Fruit fly (Drosophila melanogaster) whole organism, prepupa: ENCODE results near the gene E23.

Source experiments
- Blimp-1 ChIP-seq: fragments of 200-800 bp; sonication (Bioruptor generic); optimal IDR thresholded peaks from 3 replicates; lab custom pipeline; 2017; ENCODE audit warnings: missing biosample characterization, missing genetic modification characterization, mild to moderate bottlenecking, moderate library complexity, missing genetic modification reagents
- CG10631 ChIP-seq: fragments of 200-800 bp; sonication (Bioruptor generic); optimal IDR thresholded peaks from 2 replicates; lab custom pipeline; 2016; ENCODE audit warnings: missing biosample characterization, missing genetic modification characterization
- CG10669 ChIP-seq: fragments of 200-800 bp; sonication (Bioruptor generic); optimal IDR thresholded peaks from 3 replicates; lab custom pipeline; 2018; ENCODE audit warnings: missing biosample characterization, mild to moderate bottlenecking, missing genetic modification characterization, moderate library complexity
- CG11294 ChIP-seq: fragments of 200-800 bp; sonication (Bioruptor generic); IDR thresholded peaks from 2 replicates; pipeline ENCODE4 v1.3.6; 2022; ENCODE audit warnings: missing biosample characterization, missing genetic modification characterization
- CG11762 ChIP-seq: fragments of 200-800 bp; sonication (Bioruptor generic); optimal IDR thresholded peaks from 3 replicates; lab custom pipeline; 2016; ENCODE audit warnings: missing biosample characterization, missing genetic modification characterization; ENCODE audit not compliant: insufficient read depth
- CG11902 ChIP-seq: fragments of 200-800 bp; sonication (Bioruptor generic); optimal IDR thresholded peaks from 3 replicates; lab custom pipeline; 2016; ENCODE audit warnings: missing biosample characterization, missing genetic modification characterization
- CG16779 ChIP-seq: fragments of 200-800 bp; sonication (Bioruptor generic); optimal IDR thresholded peaks from 3 replicates; lab custom pipeline; 2017; ENCODE audit warnings: missing biosample characterization, mild to moderate bottlenecking, missing genetic modification characterization
- CG3032 ChIP-seq: fragments of 200-800 bp; optimal IDR thresholded peaks from 2 replicates; lab custom pipeline; 2019; ENCODE audit warnings: missing biosample characterization, mild to moderate bottlenecking, missing genetic modification characterization, moderate library complexity
- CG31627 ChIP-seq: fragments of 200-800 bp; sonication (Bioruptor generic); optimal IDR thresholded peaks from 3 replicates; lab custom pipeline; 2016; ENCODE audit warnings: missing biosample characterization, missing genetic modification characterization
- CG32006 ChIP-seq: fragments of 200-800 bp; sonication (Bioruptor generic); optimal IDR thresholded peaks from 3 replicates; lab custom pipeline; 2017; ENCODE audit warnings: missing biosample characterization, mild to moderate bottlenecking, missing genetic modification characterization
- CG3919 ChIP-seq: fragments of 200-800 bp; sonication (Bioruptor generic); optimal IDR thresholded peaks from 3 replicates; lab custom pipeline; 2016; ENCODE audit warnings: missing biosample characterization, missing genetic modification characterization
- CG6163 ChIP-seq: fragments of 200-800 bp; sonication (Bioruptor generic); IDR thresholded peaks from 3 replicates; pipeline ENCODE4 v1.3.6; 2022; ENCODE audit warnings: missing biosample characterization, missing genetic modification characterization
- CG6276 ChIP-seq: fragments of 200-800 bp; sonication (Bioruptor generic); optimal IDR thresholded peaks from 2 replicates; lab custom pipeline; 2017; ENCODE audit warnings: missing biosample characterization, mild to moderate bottlenecking, missing genetic modification characterization
- CG6792 ChIP-seq: fragments of 200-800 bp; sonication (Bioruptor generic); optimal IDR thresholded peaks from 3 replicates; lab custom pipeline; 2016; ENCODE audit warnings: missing biosample characterization, missing genetic modification characterization
- CG7368 ChIP-seq: fragments of 200-800 bp; sonication (Bioruptor generic); optimal IDR thresholded peaks from 3 replicates; lab custom pipeline; 2016; ENCODE audit warnings: missing biosample characterization, missing genetic modification characterization
- CG8119 ChIP-seq: fragments of 200-800 bp; sonication (Bioruptor generic); IDR thresholded peaks from 3 replicates; pipeline ENCODE4 v1.3.6; 2022; ENCODE audit warnings: missing biosample characterization, missing genetic modification characterization
- CG8319 ChIP-seq: fragments of 200-800 bp; sonication (Bioruptor generic); optimal IDR thresholded peaks from 3 replicates; lab custom pipeline; 2016; ENCODE audit warnings: missing biosample characterization, missing genetic modification characterization
- CG9139 ChIP-seq: fragments of 200-800 bp; sonication (Bioruptor generic); optimal IDR thresholded peaks from 3 replicates; lab custom pipeline; 2017; ENCODE audit warnings: missing biosample characterization, mild to moderate bottlenecking, missing genetic modification characterization
- Eip75B ChIP-seq: fragments of 200-800 bp; sonication (Bioruptor generic); optimal IDR thresholded peaks from 3 replicates; lab custom pipeline; 2016; ENCODE audit warnings: missing biosample characterization, missing genetic modification characterization
- Eip78C ChIP-seq: fragments of 200-800 bp; sonication (Bioruptor generic); peaks from one replicate; lab custom pipeline; 2016; ENCODE audit warnings: missing biosample characterization, missing genetic modification characterization
- Eip93F ChIP-seq: fragments of 200-800 bp; sonication (Bioruptor generic); optimal IDR thresholded peaks from 2 replicates; lab custom pipeline; 2016; ENCODE audit warnings: missing biosample characterization, mild to moderate bottlenecking, missing genetic modification characterization
- Ets96B ChIP-seq: fragments of 200-800 bp; optimal IDR thresholded peaks from 2 replicates; lab custom pipeline; 2019; ENCODE audit warnings: missing biosample characterization, mild to moderate bottlenecking, missing genetic modification characterization, moderate library complexity
- Hr38 ChIP-seq: sonication (Bioruptor generic); optimal IDR thresholded peaks from 2 replicates; lab custom pipeline; 2016; ENCODE audit warnings: missing biosample characterization, missing genetic modification characterization
- Hr39 ChIP-seq: fragments of 200-800 bp; sonication (Bioruptor generic); optimal IDR thresholded peaks from 2 replicates; lab custom pipeline; 2016; ENCODE audit warnings: missing biosample characterization, missing genetic modification characterization
- Hr4 ChIP-seq: fragments of 200-800 bp; sonication (Bioruptor generic); optimal IDR thresholded peaks from 3 replicates; lab custom pipeline; 2016; ENCODE audit warnings: missing biosample characterization, missing genetic modification characterization
- OdsH ChIP-seq: fragments of 200-800 bp; sonication (Bioruptor generic); optimal IDR thresholded peaks from 3 replicates; lab custom pipeline; 2016; ENCODE audit warnings: missing biosample characterization, missing genetic modification characterization
- Smox ChIP-seq: fragments of 200-800 bp; sonication (Bioruptor generic); optimal IDR thresholded peaks from 3 replicates; lab custom pipeline; 2016; ENCODE audit warnings: missing biosample characterization, missing genetic modification characterization
- Sox102F ChIP-seq: fragments of 200-800 bp; sonication (Bioruptor generic); optimal IDR thresholded peaks from 2 replicates; lab custom pipeline; 2016; ENCODE audit warnings: missing biosample characterization, mild to moderate bottlenecking, missing genetic modification characterization
- Sox14 ChIP-seq: fragments of 200-800 bp; sonication (Bioruptor generic); optimal IDR thresholded peaks from 3 replicates; lab custom pipeline; 2016; ENCODE audit warnings: missing biosample characterization, missing genetic modification characterization
- Sox15 ChIP-seq: fragments of 200-800 bp; sonication (Bioruptor generic); optimal IDR thresholded peaks from 3 replicates; lab custom pipeline; 2016; ENCODE audit warnings: missing biosample characterization, missing genetic modification characterization
- achi ChIP-seq: fragments of 200-800 bp; sonication (Bioruptor generic); optimal IDR thresholded peaks from 3 replicates; lab custom pipeline; 2016; ENCODE audit warnings: missing biosample characterization, missing genetic modification characterization
- acj6 ChIP-seq: fragments of 200-800 bp; sonication (Bioruptor generic); optimal IDR thresholded peaks from 3 replicates; lab custom pipeline; 2016; ENCODE audit warnings: missing biosample characterization, missing genetic modification characterization
- cyc ChIP-seq: fragments of 200-800 bp; sonication (Bioruptor generic); optimal IDR thresholded peaks from 3 replicates; lab custom pipeline; 2016; ENCODE audit warnings: missing biosample characterization, missing genetic modification characterization
- dac ChIP-seq: fragments of 200-800 bp; sonication (Bioruptor generic); optimal IDR thresholded peaks from 2 replicates; lab custom pipeline; 2017; ENCODE audit warnings: missing biosample characterization, mild to moderate bottlenecking, missing genetic modification characterization
- dsx ChIP-seq: fragments of 200-800 bp; optimal IDR thresholded peaks from 3 replicates; lab custom pipeline; 2019; ENCODE audit warnings: missing biosample characterization, mild to moderate bottlenecking, missing genetic modification characterization, moderate library complexity; ENCODE audit not compliant: poor library complexity, severe bottlenecking
- eg ChIP-seq: fragments of 200-800 bp; sonication (Bioruptor generic); IDR thresholded peaks from 3 replicates; pipeline ENCODE4 v1.3.6; 2022; ENCODE audit warnings: missing biosample characterization, missing genetic modification characterization
- esn ChIP-seq: fragments of 200-800 bp; sonication (Bioruptor generic); optimal IDR thresholded peaks from 2 replicates; lab custom pipeline; 2016; ENCODE audit warnings: missing biosample characterization, mild to moderate bottlenecking, missing genetic modification characterization, moderate library complexity
- fd59A ChIP-seq: fragments of 200-800 bp; sonication (Bioruptor generic); optimal IDR thresholded peaks from 2 replicates; lab custom pipeline; 2017; ENCODE audit warnings: missing biosample characterization, mild to moderate bottlenecking, missing genetic modification characterization, missing genetic modification reagents
- fd85E ChIP-seq: fragments of 200-800 bp; sonication (Bioruptor generic); optimal IDR thresholded peaks from 3 replicates; lab custom pipeline; 2016; ENCODE audit warnings: missing biosample characterization, missing genetic modification characterization
- fkh ChIP-seq: fragments of 200-800 bp; sonication (Bioruptor generic); optimal IDR thresholded peaks from 3 replicates; lab custom pipeline; 2017; ENCODE audit warnings: missing biosample characterization, mild to moderate bottlenecking, missing genetic modification characterization, moderate library complexity
- lz ChIP-seq: fragments of 200-800 bp; sonication (Bioruptor generic); optimal IDR thresholded peaks from 3 replicates; lab custom pipeline; 2016; ENCODE audit warnings: missing biosample characterization, missing genetic modification characterization
- net ChIP-seq: fragments of 200-800 bp; sonication (Bioruptor generic); optimal IDR thresholded peaks from 3 replicates; lab custom pipeline; 2016; ENCODE audit warnings: missing biosample characterization, missing genetic modification characterization
- pdm3 ChIP-seq: fragments of 200-800 bp; sonication (Bioruptor generic); optimal IDR thresholded peaks from 3 replicates; lab custom pipeline; 2016; ENCODE audit warnings: missing biosample characterization, missing genetic modification characterization
- salr ChIP-seq, 2 experiments: fragments of 200-800 bp; sonication (Bioruptor generic); optimal IDR thresholded peaks; 3 replicates each; lab custom pipeline; 2016 to 2018; ENCODE audit warnings: missing biosample characterization in 2 of 2, missing genetic modification characterization in 2 of 2, mild to moderate bottlenecking in 1 of 2
- spab ChIP-seq: fragments of 200-800 bp; sonication (Bioruptor generic); optimal IDR thresholded peaks from 2 replicates; lab custom pipeline; 2017; ENCODE audit warnings: missing biosample characterization, mild to moderate bottlenecking, missing genetic modification characterization, missing genetic modification reagents
- ss ChIP-seq, 2 experiments: fragments of 200-800 bp; sonication (Bioruptor generic); optimal IDR thresholded peaks; 2 replicates in 1 of 2; 3 replicates in 1 of 2; lab custom pipeline; 2017 to 2018; ENCODE audit warnings: mild to moderate bottlenecking in 2 of 2, missing biosample characterization in 2 of 2, missing genetic modification characterization in 2 of 2, moderate library complexity in 1 of 2
- topi ChIP-seq: fragments of 200-800 bp; sonication (Bioruptor generic); optimal IDR thresholded peaks from 3 replicates; lab custom pipeline; 2016; ENCODE audit warnings: missing biosample characterization, missing genetic modification characterization
- vri ChIP-seq: fragments of 200-800 bp; sonication (Bioruptor generic); optimal IDR thresholded peaks from 3 replicates; lab custom pipeline; 2016; ENCODE audit warnings: missing biosample characterization, mild to moderate bottlenecking, missing genetic modification characterization

E23 gene

dm6 chr2L:3341231-3341935 lies 13.2 kb downstream of the E23 start (continued):
- TF ChIP-seq Hr4 (peak; percentile 50), spab (GFP tag; lab: Kevin White, UChicago) (no peak), Blimp-1 (GFP tag; lab: Kevin White, UChicago) (peak; percentile 82), CG10669 (no peak), OdsH (GFP tag; lab: Kevin White, UChicago) (peak; percentile 81), dac (GFP tag; lab: Kevin White, UChicago) (no peak), net (peak; percentile 57), Sox15 (no peak), Eip93F (peak; percentile 78), CG9139 (GFP tag; lab: Kevin White, UChicago) (no peak), CG6792 (GFP tag; lab: Kevin White, UChicago) (peak; percentile 75), topi (GFP tag; lab: Kevin White, UChicago) (peak; percentile 71), Eip78C (GFP tag; lab: Kevin White, UChicago) (peak; percentile 65), acj6 (GFP tag; lab: Kevin White, UChicago) (peak; percentile 77), CG7368 (GFP tag; lab: Kevin White, UChicago) (peak; percentile 17), Sox14 (peak; percentile 71), CG6163 (GFP tag; lab: Robert Waterston, UW) (peak; percentile 48; the same call in 1 of the 3 replicates), CG10631 (peak; percentile 43), dsx (GFP tag; lab: Kevin White, UChicago) (no peak), CG32006 (GFP tag; lab: Kevin White, UChicago) (peak; percentile 49), Ets96B (tag; lab: Kevin White, UChicago) (no peak), achi (GFP tag; lab: Kevin White, UChicago) (peak; percentile 57), CG8119 (GFP tag; lab: Robert Waterston, UW) (peak; percentile 44; the same call in 1 of the 3 replicates), salr (GFP tag; optimal IDR thresholded peaks at IDR 0.05; lab: Kevin White, UChicago) (peak in 1 of 2 experiments; percentile 21), CG11294 (GFP tag; lab: Robert Waterston, UW) (no peak), Eip75B (GFP tag; lab: Kevin White, UChicago) (no peak), CG11902 (peak; percentile 45), CG6276 (peak; percentile 34), vri (GFP tag; lab: Kevin White, UChicago) (peak; percentile 98), Hr38 (GFP tag; lab: Kevin White, UChicago) (no peak), esn (peak; percentile 94), fd85E (GFP tag; lab: Kevin White, UChicago) (no peak), CG8319 (GFP tag; lab: Kevin White, UChicago) (peak; percentile 6), CG3032 (no peak)

DNA sequence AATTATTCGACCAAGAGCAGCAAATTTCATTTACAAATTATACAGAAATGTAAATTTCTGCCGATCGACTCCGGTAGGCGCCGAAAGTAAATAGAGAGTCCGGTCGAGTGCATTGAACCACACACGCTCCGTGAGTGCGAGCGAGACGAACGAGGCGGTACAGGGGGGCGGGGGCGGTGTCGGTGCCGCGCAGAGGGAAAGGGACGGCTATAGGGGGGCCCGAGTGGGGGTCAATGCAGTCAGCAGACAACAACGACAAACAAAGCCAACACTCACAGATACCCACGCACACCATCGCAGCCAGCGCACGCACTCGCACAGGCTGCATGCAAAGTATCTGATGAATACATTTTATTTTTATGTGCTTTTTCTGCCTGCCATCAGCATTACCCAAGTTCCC lies 15.2 kb downstream of the E23 start:
- no peak for TF ChIP-seq Sox15
- no peak for TF ChIP-seq CG6792 (GFP tag; lab: Kevin White, UChicago)
- TF ChIP-seq Smox (GFP tag; lab: Kevin White, UChicago): no peak
- no peak for TF ChIP-seq fd59A
- TF ChIP-seq fkh (GFP tag; lab: Kevin White, UChicago): peak; percentile 87
- TF ChIP-seq net: no peak
- TF ChIP-seq Hr38 (GFP tag; lab: Kevin White, UChicago): no peak
- TF ChIP-seq CG10669: no peak
- TF ChIP-seq ss (GFP tag; optimal IDR thresholded peaks at IDR 0.05; lab: Kevin White, UChicago): peak in 1 of 2 experiments; percentile 84
- TF ChIP-seq salr (GFP tag; optimal IDR thresholded peaks at IDR 0.05; lab: Kevin White, UChicago): no peak
- TF ChIP-seq CG7368 (GFP tag; lab: Kevin White, UChicago): no peak
- no peak for TF ChIP-seq Sox102F (GFP tag; lab: Kevin White, UChicago)
- TF ChIP-seq CG6276: no peak
- TF ChIP-seq lz (GFP tag; lab: Kevin White, UChicago): no peak
- TF ChIP-seq Eip93F: no peak
- no peak for TF ChIP-seq topi (GFP tag; lab: Kevin White, UChicago)
- TF ChIP-seq CG11902: no peak
- no peak for TF ChIP-seq CG11762 (GFP tag; lab: Kevin White, UChicago)
- no peak for TF ChIP-seq Ets96B (tag; lab: Kevin White, UChicago)
- no peak for TF ChIP-seq cyc (GFP tag; lab: Kevin White, UChicago)
- TF ChIP-seq eg (GFP tag; lab: Robert Waterston, UW): peak; percentile 42; the same call in 1 of the 3 replicates
- TF ChIP-seq CG3919 (GFP tag; lab: Kevin White, UChicago): no peak
- no peak for TF ChIP-seq CG16779
- peak; percentile 77 for TF ChIP-seq dsx (GFP tag; lab: Kevin White, UChicago)
- no peak for TF ChIP-seq Hr39
- no peak for TF ChIP-seq pdm3
- TF ChIP-seq CG3032: no peak
- TF ChIP-seq achi (GFP tag; lab: Kevin White, UChicago): no peak
- TF ChIP-seq CG31627: no peak
